Worm (Caenorhabditis elegans): ENCODE measurements around the gene chin-1.
A peak's percentile ranks its signal among the peaks of the same experiment; 100 is the strongest.

Gene chin-1

DNA sequence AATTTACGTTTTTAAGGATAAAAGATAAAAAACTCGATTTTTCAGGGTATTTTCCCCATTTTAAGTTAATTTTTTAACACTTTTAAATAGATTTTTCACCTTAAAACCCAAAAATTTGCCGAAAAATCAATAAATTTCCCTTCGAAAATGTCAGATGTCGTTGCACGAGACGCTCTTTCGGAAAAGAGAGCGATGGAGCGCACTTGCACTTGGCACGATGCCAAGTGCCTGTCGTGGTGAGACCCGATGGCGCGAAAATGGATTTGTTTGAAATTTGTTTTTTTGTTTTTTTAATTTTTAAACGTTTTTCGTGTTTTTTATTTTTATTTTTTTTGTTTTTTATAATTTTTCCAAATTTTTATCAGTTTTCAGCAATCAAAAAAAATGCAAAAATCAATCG lies 43.5 kb upstream of the chin-1 start, which contains the start of the genes rab-18 and kbp-4 (continued):
- peak; percentile 94 for TF ChIP-seq ekl-4 (GFP tag; IDR thresholded peaks at IDR 0.05)
- peak; percentile 88 for TF ChIP-seq madf-3 (GFP tag; IDR thresholded peaks at IDR 0.05)
- TF ChIP-seq cebp-1 (GFP tag; IDR thresholded peaks at IDR 0.05), result 0 out of 2 replicates have a peak, but pooled peaks have one; percentile 33
- peak; percentile 87 for TF ChIP-seq cebp-1 (tag; optimal IDR thresholded peaks at IDR 0.05)
- TF ChIP-seq ceh-40 (GFP tag; IDR thresholded peaks at IDR 0.05), result no peak
- no peak for TF ChIP-seq aptf-3 (GFP tag; IDR thresholded peaks at IDR 0.05)
- TF ChIP-seq lin-54 (GFP tag; optimal IDR thresholded peaks at IDR 0.05), result peak; percentile 98
- TF ChIP-seq hmg-20 (GFP tag; IDR thresholded peaks at IDR 0.05), result no peak
- TF ChIP-seq atf-7 (tag; optimal IDR thresholded peaks at IDR 0.05), result peak; percentile 63
- peak; percentile 65 for TF ChIP-seq ztf-26 (tag; optimal IDR thresholded peaks at IDR 0.05)
- TF ChIP-seq F52B5.7 (tag; optimal IDR thresholded peaks at IDR 0.05), result no peak
- peak; percentile 94 for TF ChIP-seq madf-6 (GFP tag; IDR thresholded peaks at IDR 0.05)
- TF ChIP-seq ztf-18 (tag; optimal IDR thresholded peaks at IDR 0.05), result peak; percentile 80
- peak; percentile 93 for TF ChIP-seq D2030.7 (GFP tag; IDR thresholded peaks at IDR 0.05)
- no peak for TF ChIP-seq sea-2 (GFP tag; IDR thresholded peaks at IDR 0.05)
- TF ChIP-seq dpl-1 (GFP tag; optimal IDR thresholded peaks at IDR 0.05), result peak; percentile 94
- peak; percentile 91 for TF ChIP-seq ceh-91 (GFP tag; IDR thresholded peaks at IDR 0.05)
- TF ChIP-seq snpc-1.3 (tag; optimal IDR thresholded peaks at IDR 0.05; ENCODE audit: insufficient read depth), result peak; percentile 90
- no peak for TF ChIP-seq aptf-2 (GFP tag; conservative IDR thresholded peaks at IDR 0.05)
- no peak for TF ChIP-seq tbx-9 (tag; optimal IDR thresholded peaks at IDR 0.05; ENCODE audit: borderline replicate concordance)
- peak; percentile 67 for TF ChIP-seq attf-3 (GFP tag; conservative IDR thresholded peaks at IDR 0.05)
- no peak for TF ChIP-seq nhr-120 (GFP tag; IDR thresholded peaks at IDR 0.05)
- peak; percentile 45 for TF ChIP-seq snpc-4 (GFP tag; optimal IDR thresholded peaks at IDR 0.05)
- peak; percentile 65 to 81 (median 78) for TF ChIP-seq snpc-4 (tag; optimal IDR thresholded peaks at IDR 0.05)
- peak; percentile 85 for TF ChIP-seq F49E8.2 (tag; optimal IDR thresholded peaks at IDR 0.05; ENCODE audit: insufficient read depth)
- no peak for TF ChIP-seq ztf-3 (GFP tag; optimal IDR thresholded peaks at IDR 0.05)
- TF ChIP-seq zfh-2 (GFP tag; conservative IDR thresholded peaks at IDR 0.05), result peak; percentile 63
- no peak for TF ChIP-seq rec-8 (tag; optimal IDR thresholded peaks at IDR 0.05)
- TF ChIP-seq bed-2 (GFP tag; IDR thresholded peaks at IDR 0.05), result no peak
- TF ChIP-seq hmg-1.2 (GFP tag; IDR thresholded peaks at IDR 0.05), result peak; percentile 71
- TF ChIP-seq Y79H2A.3 (GFP tag; conservative IDR thresholded peaks at IDR 0.05), result peak; percentile 58; the same call in 1 of the 2 replicates
- TF ChIP-seq C06A6.2 (GFP tag; conservative IDR thresholded peaks at IDR 0.05), result peak; percentile 69
- TF ChIP-seq lin-35 (GFP tag; optimal IDR thresholded peaks at IDR 0.05), result peak; percentile 43 to 98 (median 70)
- TF ChIP-seq nhr-27 (tag; optimal IDR thresholded peaks at IDR 0.05), result no peak
- TF ChIP-seq fkh-3 (tag; optimal IDR thresholded peaks at IDR 0.05), result no peak
- TF ChIP-seq pha-4 (tag; optimal IDR thresholded peaks at IDR 0.05), result peak; percentile 98
- no peak for TF ChIP-seq bed-1 (GFP tag; IDR thresholded peaks at IDR 0.05)
- peak; percentile 78; the same call in 1 of the 2 replicates for TF ChIP-seq Y53G8AR.9 (GFP tag; conservative IDR thresholded peaks at IDR 0.05)
- peak; percentile 97 for TF ChIP-seq attf-5 (GFP tag; optimal IDR thresholded peaks at IDR 0.05)
- TF ChIP-seq T07F8.4 (tag; optimal IDR thresholded peaks at IDR 0.05), result no peak
- TF ChIP-seq ztf-22 (GFP tag; optimal IDR thresholded peaks at IDR 0.05), result no peak
- TF ChIP-seq Y53F4B.3 (GFP tag; IDR thresholded peaks at IDR 0.05), result 0 out of 2 replicates have a peak, but pooled peaks have one; percentile 38
- TF ChIP-seq F37B4.10 (GFP tag; IDR thresholded peaks at IDR 0.05), result no peak
- TF ChIP-seq let-526 (GFP tag; IDR thresholded peaks at IDR 0.05), result 0 out of 2 replicates have a peak, but pooled peaks have one; percentile 62
- TF ChIP-seq xnd-1 (tag; optimal IDR thresholded peaks at IDR 0.05), result peak; percentile 68
- no peak for TF ChIP-seq Y56A3A.18 (GFP tag; IDR thresholded peaks at IDR 0.05)
- TF ChIP-seq tlf-1 (GFP tag; optimal IDR thresholded peaks at IDR 0.05), result peak; percentile 93
- TF ChIP-seq ztf-25 (GFP tag; IDR thresholded peaks at IDR 0.05), result no peak
- TF ChIP-seq unc-62 (GFP tag; optimal IDR thresholded peaks at IDR 0.05), result no peak

Data from whole organism, young adult.